Fruit fly (Drosophila melanogaster): ENCODE measurements around the gene Or85f.

DNA sequence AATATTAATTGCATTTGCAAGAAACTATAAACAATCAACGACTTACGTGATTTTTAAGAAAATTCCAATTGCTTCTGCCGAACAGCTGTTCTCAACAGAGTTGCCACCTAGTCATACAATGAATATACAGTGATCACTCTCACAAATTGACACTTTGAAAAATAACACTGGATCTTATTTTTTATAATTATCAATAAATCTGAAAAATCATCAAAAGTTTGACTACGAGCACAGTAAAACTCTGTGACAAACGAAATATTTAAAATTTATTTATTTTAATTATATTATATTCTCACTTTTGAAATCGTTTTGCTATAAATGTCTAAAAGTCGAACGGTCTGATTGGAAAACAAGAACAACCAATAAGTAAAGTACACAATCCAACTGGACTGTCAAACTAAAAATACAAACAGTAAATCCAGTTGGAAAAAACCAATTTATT, 2.0 kb downstream of the Or85f start, which contains the start of gene CG34117:
- peak; percentile 25 for TF ChIP-seq jumu (GFP tag; optimal IDR thresholded peaks at IDR 0.05)
- no peak; the same call in 1 of the 2 replicates for TF ChIP-seq ro (GFP tag; IDR thresholded peaks at IDR 0.05)
- TF ChIP-seq CG7786 (GFP tag; optimal IDR thresholded peaks at IDR 0.05), result peak; percentile 64
- peak; percentile 68 for TF ChIP-seq fd3F (GFP tag; optimal IDR thresholded peaks at IDR 0.05)
- no peak for TF ChIP-seq eyg (GFP tag; optimal IDR thresholded peaks at IDR 0.05)
- TF ChIP-seq CG1603 (tag; optimal IDR thresholded peaks at IDR 0.05), result peak; percentile 66
- peak; percentile 88 for TF ChIP-seq CG15269 (tag; optimal IDR thresholded peaks at IDR 0.05)
- TF ChIP-seq stwl (tag; optimal IDR thresholded peaks at IDR 0.05), result peak; percentile 58
- TF ChIP-seq Hr3 (GFP tag; optimal IDR thresholded peaks at IDR 0.05), result peak; percentile 82
- peak; percentile 86 to 95 for TF ChIP-seq crp (GFP tag; optimal IDR thresholded peaks at IDR 0.05)
